Worm (Caenorhabditis elegans) whole organism, midembryonic: ENCODE data around the gene Y75B8A.32.

ENCODE experiments used
- cog-1 ChIP-seq: sonication (generic microtip); optimal IDR thresholded peaks from 2 replicates; lab custom pipeline; 2016; ENCODE audit warnings: missing genetic modification characterization, missing compliant biosample characterization
- ref-1 ChIP-seq: fragments of 200-800 bp; sonication (Bioruptor generic); conservative IDR thresholded peaks from 2 replicates; pipeline ENCODE4 v1.3.6; 2022; ENCODE audit warnings: missing genetic modification reagents, missing genetic modification characterization, missing compliant biosample characterization

ce11 chrIII:12366989-12367557 lies 8.7 kb upstream of the Y75B8A.32 start, which contains the start of gene Y75B8A.33:
- TF ChIP-seq cog-1 (tag; lab: Kevin White, UChicago) (no peak), ref-1 (no peak)
